Worm (Caenorhabditis elegans) whole organism, late embryonic: ENCODE results near the gene T23B7.2.

Source experiments
- ama-1 ChIP-seq: fragments of 150-350 bp; optimal IDR thresholded peaks from 2 replicates; lab custom pipeline; 2014
- ceh-19 ChIP-seq: fragments of 200-800 bp; sonication (Bioruptor generic); optimal IDR thresholded peaks from 2 replicates; lab custom pipeline; 2018; ENCODE audit warnings: mild to moderate bottlenecking, missing genetic modification characterization, missing compliant biosample characterization
- ceh-6 ChIP-seq: fragments of 200-800 bp; sonication (Bioruptor generic); optimal IDR thresholded peaks from 2 replicates; lab custom pipeline; 2018; ENCODE audit warnings: mild to moderate bottlenecking, missing genetic modification characterization, missing compliant biosample characterization
- fkh-10 ChIP-seq: fragments of 150-350 bp; optimal IDR thresholded peaks from 2 replicates; lab custom pipeline; 2014; ENCODE audit warnings: missing biosample characterization, missing genetic modification reagents, missing genetic modification characterization

DNA sequence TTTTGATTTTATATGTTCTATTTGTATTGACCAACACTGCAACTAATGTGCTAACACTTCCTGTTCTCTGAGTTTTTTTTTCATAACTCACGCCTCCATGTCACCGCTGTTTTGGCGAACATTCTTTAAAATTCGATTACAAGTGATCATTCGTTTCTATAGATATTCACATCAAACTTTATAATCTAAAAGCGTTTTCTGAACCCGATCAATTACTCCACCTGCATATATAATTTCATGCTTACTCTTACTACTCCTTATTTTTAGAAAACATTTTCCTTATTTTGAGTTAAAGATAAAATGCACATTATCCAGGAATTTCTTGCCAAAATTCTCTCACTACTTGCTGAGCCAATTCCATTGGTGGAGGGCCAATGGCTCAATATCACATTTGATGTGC lies 43.9 kb upstream of the T23B7.2 start, which contains the start of gene R05F9.7:
- TF ChIP-seq ceh-19 (no peak), ceh-6 (GFP tag; lab: Kevin White, UChicago) (no peak), fkh-10 (GFP tag; lab: Kevin White, UChicago) (no peak), ama-1 (lab: Kevin White, UChicago) (no peak)
